Worm (Caenorhabditis elegans): Measurements from ENCODE around the gene R01H10.4.

The R01H10.4 gene

DNA sequence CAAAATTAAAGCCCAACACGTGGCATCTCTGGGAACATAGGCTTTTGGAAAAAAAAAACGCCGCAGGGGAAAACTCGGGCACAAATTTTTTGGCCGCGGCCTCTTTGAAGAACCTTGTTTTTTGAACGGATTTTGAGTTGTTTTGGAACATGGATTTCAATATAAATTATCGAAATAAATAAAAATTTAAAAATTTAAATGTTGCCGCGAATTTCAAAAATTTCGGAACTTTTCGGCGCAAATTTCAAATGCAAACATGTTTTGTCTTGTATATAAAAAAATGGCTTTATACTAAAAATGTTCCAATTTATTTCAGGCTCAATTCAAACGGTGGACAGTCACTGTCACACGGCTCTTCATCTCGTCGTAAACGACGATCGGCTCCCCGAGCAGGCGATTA lies 10.6 kb upstream of the R01H10.4 start:
- TF ChIP-seq sea-1 (GFP tag; conservative IDR thresholded peaks at IDR 0.05), result no peak
- TF ChIP-seq aly-1 (tag; optimal IDR thresholded peaks at IDR 0.05), result no peak
- TF ChIP-seq hnd-1 (tag; optimal IDR thresholded peaks at IDR 0.05), result no peak
- no peak for TF ChIP-seq hmbx-1 (tag; optimal IDR thresholded peaks at IDR 0.05)
- no peak for TF ChIP-seq hmg-4 (GFP tag; optimal IDR thresholded peaks at IDR 0.05)
- no peak for TF ChIP-seq F13C5.2 (tag; optimal IDR thresholded peaks at IDR 0.05)
- no peak for TF ChIP-seq B0310.2 (tag; optimal IDR thresholded peaks at IDR 0.05)
- no peak for TF ChIP-seq flt-1 (GFP tag; IDR thresholded peaks at IDR 0.05)
- no peak for TF ChIP-seq tbx-37 (GFP tag; conservative IDR thresholded peaks at IDR 0.05)
- TF ChIP-seq ets-7 (tag; optimal IDR thresholded peaks at IDR 0.05), result no peak

DNA sequence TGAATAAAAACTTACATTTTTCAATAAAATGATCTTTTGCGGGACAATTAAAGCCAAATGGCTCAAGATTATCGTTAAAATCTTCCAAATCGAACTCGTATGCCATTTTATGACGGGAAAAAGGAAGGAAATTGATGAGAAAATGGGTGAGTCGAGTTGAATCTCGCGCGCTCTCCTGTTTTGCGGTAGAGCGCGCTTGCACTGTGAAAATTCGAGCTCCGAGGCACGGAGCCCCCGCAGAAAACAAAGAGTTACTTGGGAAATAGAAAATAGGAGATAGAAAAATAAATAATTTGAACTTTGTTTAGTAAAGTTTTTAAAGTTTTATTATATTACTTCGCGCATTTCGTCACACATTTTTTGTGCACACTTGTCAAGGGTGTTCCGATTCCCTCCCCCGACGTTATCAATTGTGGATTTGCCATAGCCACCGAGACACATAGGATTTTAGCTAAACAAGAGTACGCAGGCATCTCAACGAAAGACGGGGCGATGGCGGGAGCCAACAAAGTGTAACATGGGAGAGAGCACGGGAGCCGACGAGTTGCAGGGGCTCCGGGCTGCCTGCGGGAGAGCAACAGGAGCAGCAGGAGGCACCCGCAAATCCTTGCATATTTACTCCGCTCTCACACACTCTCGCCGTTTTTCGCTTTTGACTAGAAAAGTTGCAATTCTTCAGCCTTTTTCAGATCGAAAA lies 6.0 kb upstream of the R01H10.4 start, which contains the start of the genes div-1 and cor-1:
TSS of gene div-1 (minus strand) at position 119 of the 697 bp plus-strand sequence.
TSS of gene cor-1 (plus strand) at position 671 of the 697 bp plus-strand sequence.
- TF ChIP-seq ama-1 (optimal IDR thresholded peaks at IDR 0.05) (no peak), flt-1 (GFP tag; IDR thresholded peaks at IDR 0.05) (no peak), hmg-4 (GFP tag; optimal IDR thresholded peaks at IDR 0.05) (peak; percentile 13), sea-1 (GFP tag; conservative IDR thresholded peaks at IDR 0.05) (no peak), pes-1 (GFP tag; IDR thresholded peaks at IDR 0.05) (no peak; the same call in 1 of the 2 replicates), scrt-1 (GFP tag; IDR thresholded peaks at IDR 0.05) (0 out of 2 replicates have a peak, but pooled peaks have one; percentile 22)

DNA sequence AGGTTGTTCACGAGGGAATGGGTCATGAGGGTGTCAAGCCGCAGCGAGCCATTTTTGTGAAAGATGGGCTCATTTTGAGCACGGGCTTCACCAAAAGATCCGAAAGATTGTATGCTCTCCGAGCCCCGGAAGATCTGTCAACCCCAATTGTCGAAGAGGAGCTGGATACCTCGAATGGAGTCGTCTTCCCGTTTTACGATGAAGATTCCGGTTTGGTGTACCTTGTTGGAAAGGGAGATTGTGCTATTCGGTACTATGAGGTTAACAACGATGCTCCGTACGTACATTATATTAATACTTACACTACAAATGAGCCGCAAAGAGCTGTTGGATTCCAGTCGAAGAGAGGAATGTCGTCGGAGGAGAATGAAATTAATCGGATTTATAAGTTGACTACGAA lies 3.5 kb upstream of the R01H10.4 start:
- TF ChIP-seq tbx-11 (GFP tag; IDR thresholded peaks at IDR 0.05), result no peak
- no peak for TF ChIP-seq flt-1 (GFP tag; IDR thresholded peaks at IDR 0.05)
- no peak for TF ChIP-seq tbx-37 (GFP tag; conservative IDR thresholded peaks at IDR 0.05)
- no peak for TF ChIP-seq scrt-1 (GFP tag; IDR thresholded peaks at IDR 0.05)
- no peak for TF ChIP-seq ama-1 (optimal IDR thresholded peaks at IDR 0.05)
- TF ChIP-seq hmbx-1 (tag; optimal IDR thresholded peaks at IDR 0.05), result no peak
- no peak for TF ChIP-seq hnd-1 (tag; optimal IDR thresholded peaks at IDR 0.05)
- no peak for TF ChIP-seq ceh-36 (tag; optimal IDR thresholded peaks at IDR 0.05)
- TF ChIP-seq ets-7 (tag; optimal IDR thresholded peaks at IDR 0.05), result no peak
- TF ChIP-seq tra-4 (tag; optimal IDR thresholded peaks at IDR 0.05), result no peak
- no peak for TF ChIP-seq B0310.2 (tag; optimal IDR thresholded peaks at IDR 0.05)
- no peak for TF ChIP-seq sea-1 (GFP tag; conservative IDR thresholded peaks at IDR 0.05)
- TF ChIP-seq pes-1 (GFP tag; IDR thresholded peaks at IDR 0.05), result no peak
- TF ChIP-seq F13C5.2 (tag; optimal IDR thresholded peaks at IDR 0.05), result no peak
- no peak for TF ChIP-seq aly-1 (tag; optimal IDR thresholded peaks at IDR 0.05)
- TF ChIP-seq hmg-4 (GFP tag; optimal IDR thresholded peaks at IDR 0.05), result no peak

DNA sequence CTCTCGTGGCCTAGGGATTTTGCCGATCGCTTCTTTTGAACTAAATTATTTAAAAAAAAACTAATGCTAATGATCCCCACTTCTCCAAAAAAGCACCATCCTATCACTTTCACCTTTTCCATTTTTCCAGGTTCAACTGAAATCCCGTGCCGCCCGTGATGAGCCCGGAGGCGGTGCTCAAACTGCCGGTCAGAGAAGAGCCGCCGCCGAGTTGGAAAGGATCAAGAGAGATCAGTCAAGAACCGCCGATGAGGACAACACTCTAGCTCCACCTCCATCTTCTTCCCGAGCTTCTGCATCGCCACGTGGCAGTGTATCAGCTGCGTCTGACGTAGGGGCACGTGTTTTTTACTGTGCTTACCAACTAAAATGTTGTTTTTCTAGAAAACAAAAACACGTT lies 1.3 kb upstream of the R01H10.4 start:
- TF ChIP-seq pes-1 (GFP tag; IDR thresholded peaks at IDR 0.05) (no peak), F13C5.2 (tag; optimal IDR thresholded peaks at IDR 0.05) (no peak), tra-4 (tag; optimal IDR thresholded peaks at IDR 0.05) (no peak), sea-1 (GFP tag; conservative IDR thresholded peaks at IDR 0.05) (no peak), hmg-4 (GFP tag; optimal IDR thresholded peaks at IDR 0.05) (no peak), ceh-13 (GFP tag; optimal IDR thresholded peaks at IDR 0.05) (no peak), ets-7 (tag; optimal IDR thresholded peaks at IDR 0.05) (no peak), aly-1 (tag; optimal IDR thresholded peaks at IDR 0.05) (no peak), tbx-11 (GFP tag; IDR thresholded peaks at IDR 0.05) (no peak), B0310.2 (tag; optimal IDR thresholded peaks at IDR 0.05) (no peak), hnd-1 (tag; optimal IDR thresholded peaks at IDR 0.05) (no peak), hmbx-1 (tag; optimal IDR thresholded peaks at IDR 0.05) (no peak), flt-1 (GFP tag; IDR thresholded peaks at IDR 0.05) (no peak), scrt-1 (GFP tag; IDR thresholded peaks at IDR 0.05) (no peak), ama-1 (optimal IDR thresholded peaks at IDR 0.05) (no peak), ceh-36 (tag; optimal IDR thresholded peaks at IDR 0.05) (no peak), tbx-37 (GFP tag; conservative IDR thresholded peaks at IDR 0.05) (no peak)

DNA sequence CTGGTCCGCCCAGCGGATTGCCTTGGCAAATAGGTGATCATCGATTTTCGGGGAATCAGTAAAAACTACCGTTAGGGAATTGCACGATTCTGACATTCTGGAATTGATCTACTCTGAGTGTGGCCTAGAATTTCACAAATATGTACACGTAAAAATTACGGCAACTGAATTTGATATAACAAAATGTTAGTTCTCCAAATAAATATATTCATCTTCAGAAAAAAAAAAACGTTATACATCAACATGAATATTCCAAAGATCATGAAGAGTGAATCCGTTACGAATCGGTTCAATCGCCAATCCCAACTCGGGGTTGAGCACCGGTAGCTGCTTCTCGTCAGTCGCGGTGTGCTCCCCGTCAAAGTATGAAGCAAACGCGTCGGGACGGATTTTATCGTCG lies 4.0 kb downstream of the R01H10.4 start, which contains the start of gene rip-1:
TSS of gene rip-1 (minus strand) at position 101 of the 400 bp plus-strand sequence.
- TF ChIP-seq ama-1 (optimal IDR thresholded peaks at IDR 0.05) (no peak), flt-1 (GFP tag; IDR thresholded peaks at IDR 0.05) (no peak), sea-1 (GFP tag; conservative IDR thresholded peaks at IDR 0.05) (no peak), B0310.2 (tag; optimal IDR thresholded peaks at IDR 0.05) (no peak), hnd-1 (tag; optimal IDR thresholded peaks at IDR 0.05) (no peak), pes-1 (GFP tag; IDR thresholded peaks at IDR 0.05) (no peak), F13C5.2 (tag; optimal IDR thresholded peaks at IDR 0.05) (no peak), ets-7 (tag; optimal IDR thresholded peaks at IDR 0.05) (no peak), hmbx-1 (tag; optimal IDR thresholded peaks at IDR 0.05) (no peak), tra-4 (tag; optimal IDR thresholded peaks at IDR 0.05) (no peak), scrt-1 (GFP tag; IDR thresholded peaks at IDR 0.05) (no peak), ceh-13 (GFP tag; optimal IDR thresholded peaks at IDR 0.05) (no peak), tbx-11 (GFP tag; IDR thresholded peaks at IDR 0.05) (no peak), hmg-4 (GFP tag; optimal IDR thresholded peaks at IDR 0.05) (no peak), ceh-36 (tag; optimal IDR thresholded peaks at IDR 0.05) (no peak), tbx-37 (GFP tag; conservative IDR thresholded peaks at IDR 0.05) (no peak), aly-1 (tag; optimal IDR thresholded peaks at IDR 0.05) (no peak)

DNA sequence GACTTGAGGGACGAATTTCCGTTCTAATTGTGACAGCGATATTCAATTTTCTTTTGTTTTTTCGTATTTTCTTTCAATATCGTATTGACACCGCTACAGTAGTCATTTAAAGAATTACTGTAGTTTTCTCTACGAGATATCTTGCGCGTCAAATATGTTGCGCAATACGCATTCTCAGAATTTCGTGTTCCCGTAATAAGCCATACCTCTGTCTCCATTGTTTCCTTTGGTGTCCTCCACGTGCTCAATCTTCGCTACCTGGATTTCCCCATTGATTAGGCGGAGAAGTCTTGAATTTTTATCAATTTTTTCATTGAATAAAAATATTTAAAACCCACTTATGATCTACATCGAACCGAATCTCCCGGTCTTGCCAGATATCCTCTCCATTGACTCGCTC lies 6.6 kb downstream of the R01H10.4 start:
- TF ChIP-seq tbx-11 (GFP tag; IDR thresholded peaks at IDR 0.05), result no peak
- no peak for TF ChIP-seq B0310.2 (tag; optimal IDR thresholded peaks at IDR 0.05)

DNA sequence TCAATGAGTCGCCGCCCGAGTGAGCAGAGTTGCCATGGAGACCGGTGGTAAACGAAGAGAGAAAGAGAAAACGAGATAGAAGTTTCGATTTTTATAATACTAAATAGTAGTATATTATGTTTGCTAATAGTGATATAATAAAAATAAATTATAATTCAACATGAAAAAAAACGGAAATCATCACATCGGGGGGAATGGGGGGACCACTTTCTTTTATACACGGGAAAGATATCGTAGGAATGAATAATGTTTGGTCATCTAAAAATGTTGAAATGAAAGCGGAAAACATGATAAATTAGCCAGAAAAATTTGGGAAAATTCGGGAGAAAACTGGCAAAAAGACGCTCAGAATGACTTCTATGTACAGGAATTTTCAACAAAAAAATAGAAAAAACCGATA lies 7.1 kb downstream of the R01H10.4 start, which contains the start of gene bbs-5:
TSS of gene bbs-5 (minus strand) at position 101 of the 400 bp plus-strand sequence.
- TF ChIP-seq aly-1 (tag; optimal IDR thresholded peaks at IDR 0.05) (no peak), flt-1 (GFP tag; IDR thresholded peaks at IDR 0.05) (no peak), pes-1 (GFP tag; IDR thresholded peaks at IDR 0.05) (no peak), F13C5.2 (tag; optimal IDR thresholded peaks at IDR 0.05) (no peak), hmbx-1 (tag; optimal IDR thresholded peaks at IDR 0.05) (no peak), tbx-37 (GFP tag; conservative IDR thresholded peaks at IDR 0.05) (no peak), hnd-1 (tag; optimal IDR thresholded peaks at IDR 0.05) (no peak), ets-7 (tag; optimal IDR thresholded peaks at IDR 0.05) (no peak), ceh-36 (tag; optimal IDR thresholded peaks at IDR 0.05) (no peak), hmg-4 (GFP tag; optimal IDR thresholded peaks at IDR 0.05) (no peak), tbx-11 (GFP tag; IDR thresholded peaks at IDR 0.05) (no peak), sea-1 (GFP tag; conservative IDR thresholded peaks at IDR 0.05) (no peak), scrt-1 (GFP tag; IDR thresholded peaks at IDR 0.05) (no peak), ama-1 (optimal IDR thresholded peaks at IDR 0.05) (no peak), tra-4 (tag; optimal IDR thresholded peaks at IDR 0.05) (no peak), B0310.2 (tag; optimal IDR thresholded peaks at IDR 0.05) (no peak), ceh-13 (GFP tag; optimal IDR thresholded peaks at IDR 0.05) (no peak)
